Worm (Caenorhabditis elegans) whole organism, young adult: ENCODE measurements around the gene F59B10.5.
A peak's percentile ranks its signal among the peaks of the same experiment; 100 is the strongest.

Experiments used
- B0019.2 ChIP-seq: fragments of 200-800 bp; sonication (Bioruptor generic); conservative IDR thresholded peaks from 2 replicates; pipeline ENCODE4 v1.3.6; 2022; ENCODE audit warnings: missing genetic modification reagents, missing genetic modification characterization, missing compliant biosample characterization
- B0035.1 ChIP-seq: sonication (generic microtip); optimal IDR thresholded peaks from 2 replicates; lab custom pipeline; 2016; ENCODE audit warnings: missing genetic modification characterization, mild to moderate bottlenecking, missing compliant biosample characterization, missing genotype, missing genetic modification reagents
- F33H1.4 ChIP-seq: fragments of 200-800 bp; sonication (Bioruptor generic); IDR thresholded peaks from 2 replicates; pipeline ENCODE4 v1.3.6; 2022; ENCODE audit warnings: missing genetic modification reagents, missing genetic modification characterization, missing compliant biosample characterization
- F37B4.10 ChIP-seq: fragments of 200-800 bp; sonication (Bioruptor generic); IDR thresholded peaks from 2 replicates; pipeline ENCODE4 v1.3.6; 2022; ENCODE audit warnings: missing genetic modification characterization, missing compliant biosample characterization
- F55B11.4 ChIP-seq: sonication (generic microtip); optimal IDR thresholded peaks from 2 replicates; lab custom pipeline; 2016; ENCODE audit warnings: missing compliant biosample characterization, missing genetic modification characterization, borderline replicate concordance; ENCODE audit not compliant: insufficient read depth
- F57C9.4 ChIP-seq: sonication (generic microtip); optimal IDR thresholded peaks from 2 replicates; lab custom pipeline; 2017; ENCODE audit warnings: mild to moderate bottlenecking, missing genetic modification characterization, missing compliant biosample characterization
- Y53F4B.3 ChIP-seq: fragments of 200-800 bp; sonication (Bioruptor generic); IDR thresholded peaks from 2 replicates; pipeline ENCODE4 v1.3.6; 2022; ENCODE audit warnings: missing genetic modification reagents, missing genetic modification characterization, missing compliant biosample characterization
- Y56A3A.18 ChIP-seq: fragments of 200-800 bp; sonication (Bioruptor generic); IDR thresholded peaks from 2 replicates; pipeline ENCODE4 v1.3.6; 2022; ENCODE audit warnings: missing genetic modification reagents, missing genetic modification characterization, missing compliant biosample characterization
- ZK185.1 ChIP-seq: sonication (generic microtip); optimal IDR thresholded peaks from 2 replicates; lab custom pipeline; 2016; ENCODE audit warnings: mild to moderate bottlenecking, missing genetic modification characterization, missing compliant biosample characterization; ENCODE audit not compliant: poor library complexity, severe bottlenecking
- atf-7 ChIP-seq: sonication (generic microtip); optimal IDR thresholded peaks from 2 replicates; lab custom pipeline; 2017; ENCODE audit warnings: mild to moderate bottlenecking, missing genetic modification characterization, missing compliant biosample characterization
- athp-1 ChIP-seq: sonication (generic microtip); optimal IDR thresholded peaks from 2 replicates; lab custom pipeline; 2017; ENCODE audit warnings: mild to moderate bottlenecking, missing genetic modification characterization, missing compliant biosample characterization
- attf-3 ChIP-seq: fragments of 200-800 bp; sonication (Bioruptor generic); conservative IDR thresholded peaks from 2 replicates; pipeline ENCODE4 v1.3.6; 2022; ENCODE audit warnings: missing genetic modification reagents, missing genetic modification characterization, missing compliant biosample characterization
- attf-5 ChIP-seq: fragments of 200-800 bp; sonication (Bioruptor generic); optimal IDR thresholded peaks from 2 replicates; lab custom pipeline; 2018; ENCODE audit warnings: mild to moderate bottlenecking, missing genetic modification characterization, missing compliant biosample characterization
- ccch-3 ChIP-seq: fragments of 200-800 bp; sonication (Bioruptor generic); optimal IDR thresholded peaks from 2 replicates; lab custom pipeline; 2018; ENCODE audit warnings: mild to moderate bottlenecking, missing genetic modification characterization, missing compliant biosample characterization
- ceh-27 ChIP-seq: fragments of 200-800 bp; sonication (Bioruptor generic); optimal IDR thresholded peaks from 2 replicates; lab custom pipeline; 2018; ENCODE audit warnings: mild to moderate bottlenecking, missing genetic modification characterization, moderate library complexity, missing compliant biosample characterization
- ceh-40 ChIP-seq: fragments of 200-800 bp; sonication (Bioruptor generic); IDR thresholded peaks from 2 replicates; pipeline ENCODE4 v1.3.6; 2022; ENCODE audit warnings: missing genetic modification characterization, missing compliant biosample characterization
- ceh-58 ChIP-seq: fragments of 200-800 bp; sonication (Bioruptor generic); IDR thresholded peaks from 2 replicates; pipeline ENCODE4 v1.3.6; 2022; ENCODE audit warnings: missing genetic modification characterization, missing compliant biosample characterization
- ceh-91 ChIP-seq: fragments of 200-800 bp; sonication (Bioruptor generic); IDR thresholded peaks from 2 replicates; pipeline ENCODE4 v1.3.6; 2022; ENCODE audit warnings: missing genetic modification reagents, missing genetic modification characterization, missing compliant biosample characterization
- efl-1 ChIP-seq: fragments of 150-350 bp; optimal IDR thresholded peaks from 2 replicates; lab custom pipeline; 2014; ENCODE audit warnings: missing biosample characterization, missing genetic modification reagents, missing genetic modification characterization
- egl-18 ChIP-seq: fragments of 200-800 bp; sonication (Bioruptor generic); IDR thresholded peaks from 2 replicates; pipeline ENCODE4 v1.3.6; 2022; ENCODE audit warnings: missing genetic modification reagents, missing genetic modification characterization, missing compliant biosample characterization
- ekl-4 ChIP-seq: fragments of 200-800 bp; sonication (Bioruptor generic); IDR thresholded peaks from 2 replicates; pipeline ENCODE4 v1.3.6; 2022; ENCODE audit warnings: missing genetic modification reagents, missing genetic modification characterization, missing compliant biosample characterization
- him-1 ChIP-seq: sonication (generic microtip); optimal IDR thresholded peaks from 2 replicates; lab custom pipeline; 2016; ENCODE audit warnings: missing genotype, missing genetic modification reagents, missing genetic modification characterization, missing compliant biosample characterization
- hlh-12 ChIP-seq: sonication (generic microtip); optimal IDR thresholded peaks from 2 replicates; lab custom pipeline; 2016; ENCODE audit warnings: missing genetic modification characterization, missing compliant biosample characterization
- hrde-1 ChIP-seq: sonication (generic microtip); optimal IDR thresholded peaks from 2 replicates; lab custom pipeline; 2016; ENCODE audit warnings: missing genetic modification characterization, mild to moderate bottlenecking, missing compliant biosample characterization, moderate library complexity, missing genotype, missing genetic modification reagents, borderline replicate concordance
- hsf-1 ChIP-seq: fragments of 200-800 bp; sonication (Bioruptor generic); IDR thresholded peaks from 2 replicates; pipeline ENCODE4 v1.3.6; 2022; ENCODE audit warnings: missing genetic modification reagents, missing genetic modification characterization, missing compliant biosample characterization
- let-607 ChIP-seq, 2 experiments: fragments of 200-800 bp in 1 of 2; sonication (Bioruptor generic) in 1 of 2; sonication (generic microtip) in 1 of 2; optimal IDR thresholded peaks; 2 replicates each; lab custom pipeline; 2016 to 2018; ENCODE audit warnings: mild to moderate bottlenecking in 2 of 2, missing compliant biosample characterization in 2 of 2, missing genetic modification characterization in 2 of 2, moderate library complexity in 2 of 2, missing genotype in 1 of 2
- lin-35 ChIP-seq, 3 experiments: fragments of 150-350 bp in 2 of 3; sonication (generic microtip) in 1 of 3; optimal IDR thresholded peaks; 2 replicates each; lab custom pipeline; 2014 to 2018; ENCODE audit warnings: missing biosample characterization in 3 of 3, missing genetic modification characterization in 3 of 3, missing genetic modification reagents in 3 of 3
- lir-1 ChIP-seq: fragments of 200-800 bp; sonication (Bioruptor generic); conservative IDR thresholded peaks from 2 replicates; pipeline ENCODE4 v1.3.6; 2022; ENCODE audit warnings: missing genetic modification reagents, missing genetic modification characterization, missing compliant biosample characterization
- lsy-27 ChIP-seq: sonication (generic microtip); optimal IDR thresholded peaks from 2 replicates; lab custom pipeline; 2017; ENCODE audit warnings: missing genetic modification characterization, mild to moderate bottlenecking, missing compliant biosample characterization, antibody characterized with exemption, missing genotype, borderline replicate concordance; ENCODE audit not compliant: insufficient read depth
- madf-10 ChIP-seq: sonication (generic microtip); optimal IDR thresholded peaks from 2 replicates; lab custom pipeline; 2016; ENCODE audit warnings: mild to moderate bottlenecking, missing genetic modification characterization, missing compliant biosample characterization
- madf-6 ChIP-seq: fragments of 200-800 bp; sonication (Bioruptor generic); IDR thresholded peaks from 2 replicates; pipeline ENCODE4 v1.3.6; 2022; ENCODE audit warnings: missing genetic modification reagents, missing genetic modification characterization, missing compliant biosample characterization
- madf-8 ChIP-seq: fragments of 200-800 bp; sonication (Bioruptor generic); conservative IDR thresholded peaks from 2 replicates; pipeline ENCODE4 v1.3.6; 2022; ENCODE audit warnings: missing genetic modification reagents, missing genetic modification characterization, missing compliant biosample characterization
- mes-4 ChIP-seq: sonication (generic microtip); optimal IDR thresholded peaks from 2 replicates; lab custom pipeline; 2016; ENCODE audit warnings: missing genotype, missing genetic modification characterization, missing compliant biosample characterization
- mxl-1 ChIP-seq: sonication (generic microtip); optimal IDR thresholded peaks from 2 replicates; lab custom pipeline; 2016; ENCODE audit warnings: missing genetic modification characterization, missing compliant biosample characterization
- nhr-120 ChIP-seq: fragments of 200-800 bp; sonication (Bioruptor generic); IDR thresholded peaks from 2 replicates; pipeline ENCODE4 v1.3.6; 2022; ENCODE audit warnings: missing genetic modification characterization, missing compliant biosample characterization
- nhr-179 ChIP-seq: sonication (generic microtip); optimal IDR thresholded peaks from 2 replicates; lab custom pipeline; 2016; ENCODE audit warnings: mild to moderate bottlenecking, missing genetic modification characterization, missing compliant biosample characterization
- nhr-80 ChIP-seq: sonication (generic microtip); optimal IDR thresholded peaks from 2 replicates; lab custom pipeline; 2016; ENCODE audit warnings: missing genetic modification characterization, missing compliant biosample characterization
- nhr-90 ChIP-seq: sonication (generic microtip); optimal IDR thresholded peaks from 2 replicates; lab custom pipeline; 2016; ENCODE audit warnings: missing genotype, mild to moderate bottlenecking, missing genetic modification characterization, missing compliant biosample characterization
- pbrm-1 ChIP-seq: fragments of 200-800 bp; sonication (Bioruptor generic); IDR thresholded peaks from 2 replicates; pipeline ENCODE4 v1.3.6; 2022; ENCODE audit warnings: missing genetic modification reagents, missing genetic modification characterization, missing compliant biosample characterization
- repo-1 ChIP-seq: sonication (generic microtip); optimal IDR thresholded peaks from 2 replicates; lab custom pipeline; 2017; ENCODE audit warnings: mild to moderate bottlenecking, missing genetic modification characterization, missing compliant biosample characterization
- snpc-1.1 ChIP-seq: sonication (generic microtip); optimal IDR thresholded peaks from 2 replicates; lab custom pipeline; 2017; ENCODE audit warnings: missing genetic modification characterization, mild to moderate bottlenecking, missing compliant biosample characterization, antibody characterized with exemption, moderate library complexity, missing genotype, missing genetic modification reagents; ENCODE audit not compliant: insufficient read depth
- tbx-9 ChIP-seq: sonication (generic microtip); optimal IDR thresholded peaks from 2 replicates; lab custom pipeline; 2016; ENCODE audit warnings: borderline replicate concordance, missing genetic modification characterization, inconsistent platforms, missing compliant biosample characterization
- unc-62 ChIP-seq: fragments of 150-350 bp; optimal IDR thresholded peaks from 2 replicates; lab custom pipeline; 2014; ENCODE audit warnings: missing biosample characterization, missing genetic modification reagents, missing genetic modification characterization
- xnd-1 ChIP-seq: sonication (generic microtip); optimal IDR thresholded peaks from 2 replicates; lab custom pipeline; 2016; ENCODE audit warnings: missing genotype, missing genetic modification reagents, missing genetic modification characterization, missing compliant biosample characterization
- ztf-28 ChIP-seq: fragments of 200-800 bp; sonication (Bioruptor generic); IDR thresholded peaks from 2 replicates; pipeline ENCODE4 v1.3.6; 2022; ENCODE audit warnings: missing genetic modification reagents, missing genetic modification characterization, missing compliant biosample characterization
- ztf-6 ChIP-seq: fragments of 200-800 bp; sonication (Bioruptor generic); IDR thresholded peaks from 2 replicates; pipeline ENCODE4 v1.3.6; 2022; ENCODE audit warnings: missing genetic modification reagents, missing genetic modification characterization, missing compliant biosample characterization

Gene F59B10.5

ce11 chrII:10545924-10546783 is 22.7 kb upstream of the F59B10.5 start:
- TF ChIP-seq mes-4 (tag; lab: Kevin White, UChicago) = no peak
- no peak for TF ChIP-seq hlh-12 (tag; lab: Kevin White, UChicago)
- TF ChIP-seq ceh-58 (GFP tag; lab: Robert Waterston, UW) = no peak
- no peak for TF ChIP-seq F57C9.4 (tag; lab: Kevin White, UChicago)
- TF ChIP-seq F33H1.4 (GFP tag; lab: Robert Waterston, UW) = no peak
- TF ChIP-seq pbrm-1 (GFP tag; lab: Robert Waterston, UW) = peak; percentile 59; the same call in 1 of the 2 replicates
- no peak for TF ChIP-seq snpc-1.1 (tag; lab: Kevin White, UChicago)
- TF ChIP-seq let-607 (tag; optimal IDR thresholded peaks at IDR 0.05; lab: Kevin White, UChicago) = no peak
- peak in 1 of 3 experiments; percentile 20 for TF ChIP-seq lin-35 (GFP tag; optimal IDR thresholded peaks at IDR 0.05; lab: Kevin White, UChicago)
- no peak for TF ChIP-seq ceh-40 (GFP tag; lab: Robert Waterston, UW)
- no peak; the same call in 1 of the 2 replicates for TF ChIP-seq madf-6 (GFP tag; lab: Robert Waterston, UW)
- no peak for TF ChIP-seq athp-1 (tag; lab: Kevin White, UChicago)
- TF ChIP-seq ZK185.1 (tag; lab: Kevin White, UChicago) = no peak
- TF ChIP-seq him-1 (tag; lab: Kevin White, UChicago) = no peak
- peak; percentile 42 for TF ChIP-seq atf-7
- TF ChIP-seq attf-3 (GFP tag; lab: Robert Waterston, UW) = 0 out of 2 replicates have a peak, but pooled peaks have one; percentile 20
- TF ChIP-seq nhr-90 (tag; lab: Kevin White, UChicago) = peak; percentile 35
- TF ChIP-seq ccch-3 (GFP tag; lab: Kevin White, UChicago) = no peak
- TF ChIP-seq efl-1 (GFP tag; lab: Kevin White, UChicago) = no peak
- TF ChIP-seq B0019.2 (GFP tag; lab: Robert Waterston, UW) = no peak
- no peak for TF ChIP-seq nhr-120 (GFP tag; lab: Robert Waterston, UW)
- no peak for TF ChIP-seq ceh-27 (GFP tag; lab: Kevin White, UChicago)
- peak; percentile 85 for TF ChIP-seq hsf-1 (GFP tag; lab: Robert Waterston, UW)
- no peak for TF ChIP-seq madf-10
- no peak for TF ChIP-seq tbx-9 (tag; lab: Kevin White, UChicago)
- no peak for TF ChIP-seq egl-18
- no peak for TF ChIP-seq hrde-1 (tag; lab: Kevin White, UChicago)
- TF ChIP-seq nhr-179 (tag; lab: Kevin White, UChicago) = no peak
- TF ChIP-seq lsy-27 (tag; lab: Kevin White, UChicago) = no peak
- TF ChIP-seq B0035.1 (tag; lab: Kevin White, UChicago) = no peak
- TF ChIP-seq ztf-6 = no peak
- TF ChIP-seq xnd-1 (tag; lab: Kevin White, UChicago) = no peak
- peak; percentile 73 for TF ChIP-seq repo-1
- TF ChIP-seq F37B4.10 (GFP tag; lab: Robert Waterston, UW) = no peak
- no peak for TF ChIP-seq lir-1 (GFP tag; lab: Robert Waterston, UW)
- TF ChIP-seq ztf-28 (GFP tag; lab: Robert Waterston, UW) = no peak
- no peak for TF ChIP-seq nhr-80 (tag; lab: Kevin White, UChicago)
- TF ChIP-seq Y53F4B.3 (GFP tag; lab: Robert Waterston, UW) = no peak
- peak; percentile 27; the same call in 1 of the 2 replicates for TF ChIP-seq ekl-4 (GFP tag; lab: Robert Waterston, UW)
- no peak for TF ChIP-seq attf-5 (GFP tag; lab: Kevin White, UChicago)
- no peak for TF ChIP-seq unc-62
- no peak for TF ChIP-seq ceh-91 (GFP tag; lab: Robert Waterston, UW)
- TF ChIP-seq F55B11.4 = no peak
- no peak for TF ChIP-seq mxl-1 (tag; lab: Kevin White, UChicago)
- no peak for TF ChIP-seq madf-8 (GFP tag; lab: Robert Waterston, UW)
- no peak; the same call in 1 of the 2 replicates for TF ChIP-seq Y56A3A.18 (GFP tag; lab: Robert Waterston, UW)
